Worm (Caenorhabditis elegans) whole organism, L3 larva: ENCODE measurements around the gene chpf-1.

ENCODE experiments used
- R02D3.7 ChIP-seq: fragments of 150-350 bp; optimal IDR thresholded peaks from 2 replicates; lab custom pipeline; 2014; ENCODE audit warnings: missing biosample characterization, missing genetic modification characterization
- ama-1 ChIP-seq: fragments of 150-350 bp; optimal IDR thresholded peaks from 2 replicates; lab custom pipeline; 2018
- ceh-28 ChIP-seq: fragments of 150-350 bp; optimal IDR thresholded peaks from 2 replicates; lab custom pipeline; 2014; ENCODE audit warnings: missing biosample characterization, missing genetic modification reagents, missing genetic modification characterization
- elt-2 ChIP-seq: sonication (generic microtip); optimal IDR thresholded peaks from 2 replicates; lab custom pipeline; 2016; ENCODE audit warnings: missing genetic modification reagents, mild to moderate bottlenecking, missing genetic modification characterization, missing compliant biosample characterization
- fkh-10 ChIP-seq: sonication (generic microtip); optimal IDR thresholded peaks from 2 replicates; lab custom pipeline; 2017; ENCODE audit warnings: missing biosample characterization, missing genetic modification reagents, missing genetic modification characterization
- lin-15B ChIP-seq: fragments of 150-350 bp; optimal IDR thresholded peaks from 2 replicates; lab custom pipeline; 2014; ENCODE audit warnings: missing biosample characterization, missing genetic modification characterization
- nfya-1 ChIP-seq: sonication (generic microtip); optimal IDR thresholded peaks from 2 replicates; lab custom pipeline; 2017; ENCODE audit warnings: missing genetic modification characterization, mild to moderate bottlenecking, missing compliant biosample characterization, antibody characterized with exemption, moderate library complexity; ENCODE audit not compliant: insufficient read depth
- nhr-43 ChIP-seq: sonication (generic microtip); optimal IDR thresholded peaks from 2 replicates; lab custom pipeline; 2016; ENCODE audit warnings: mild to moderate bottlenecking, missing genetic modification characterization, missing compliant biosample characterization; ENCODE audit not compliant: poor library complexity, severe bottlenecking
- nhr-76 ChIP-seq: fragments of 150-350 bp; sonication (generic microtip); optimal IDR thresholded peaks from 5 replicates; lab custom pipeline; 2014; ENCODE audit warnings: missing biosample characterization, missing genetic modification characterization
- nhr-77 ChIP-seq: fragments of 150-350 bp; optimal IDR thresholded peaks from 2 replicates; lab custom pipeline; 2014; ENCODE audit warnings: missing biosample characterization, missing genetic modification characterization
- pqm-1 ChIP-seq: fragments of 150-350 bp; optimal IDR thresholded peaks from 2 replicates; lab custom pipeline; 2017; ENCODE audit warnings: missing biosample characterization, missing genetic modification characterization, inconsistent platforms
- tbx-2 ChIP-seq: sonication (generic microtip); optimal IDR thresholded peaks from 2 replicates; lab custom pipeline; 2016; ENCODE audit warnings: mild to moderate bottlenecking, missing genetic modification characterization, missing compliant biosample characterization
- zag-1 ChIP-seq: fragments of 150-350 bp; optimal IDR thresholded peaks from 2 replicates; lab custom pipeline; 2014; ENCODE audit warnings: missing biosample characterization, missing genetic modification characterization

DNA sequence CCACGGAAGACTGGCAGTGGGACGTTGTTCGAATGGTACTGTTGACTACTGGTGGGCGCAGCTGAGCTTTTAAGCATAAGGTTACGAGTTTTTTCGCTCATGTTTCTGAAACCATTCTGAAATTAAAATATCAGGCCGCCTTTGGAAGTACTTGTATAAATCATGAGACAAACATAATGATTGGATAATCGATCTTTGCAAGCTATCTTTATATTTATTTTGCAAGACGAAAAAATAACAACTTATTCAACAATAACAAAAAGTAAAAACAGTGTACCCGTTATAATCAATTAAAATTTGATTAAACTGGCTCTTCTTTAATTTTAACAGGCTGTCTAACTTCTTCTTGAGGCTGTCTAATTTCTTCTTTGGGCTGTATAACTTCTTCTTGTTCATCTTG, 2.2 kb upstream of the chpf-1 start, which contains the start of gene ZK856.16:
- TF ChIP-seq nhr-43 (tag; lab: Kevin White, UChicago) (no peak), pqm-1 (tag; lab: Kevin White, UChicago) (no peak), ceh-28 (tag; lab: Kevin White, UChicago) (no peak), R02D3.7 (tag; lab: Kevin White, UChicago) (no peak), nhr-77 (tag; lab: Kevin White, UChicago) (no peak), lin-15B (tag; lab: Kevin White, UChicago) (no peak), nhr-76 (tag; lab: Kevin White, UChicago) (no peak), nfya-1 (tag; lab: Kevin White, UChicago) (no peak), ama-1 (lab: Kevin White, UChicago) (no peak), tbx-2 (no peak), elt-2 (tag; lab: Kevin White, UChicago) (no peak), fkh-10 (GFP tag; lab: Kevin White, UChicago) (no peak), zag-1 (tag; lab: Kevin White, UChicago) (no peak)
